Fruit fly (Drosophila melanogaster): Measurements from ENCODE around the gene Faf2.

Gene Faf2

dm6 chr2L:18695404-18695804, 13.1 kb downstream of the Faf2 start, which contains the start of the genes CG10383 and CG10338 (continued):
- peak; percentile 51 for TF ChIP-seq CG11762 (GFP tag; optimal IDR thresholded peaks at IDR 0.05; ENCODE audit: insufficient read depth)
- TF ChIP-seq svp (GFP tag), result peak; percentile 93
- peak; percentile 22 for TF ChIP-seq fd59A (GFP tag; optimal IDR thresholded peaks at IDR 0.05)
- peak; percentile 74 for TF ChIP-seq Hr38 (GFP tag; optimal IDR thresholded peaks at IDR 0.05)
- peak; percentile 86 for TF ChIP-seq Hr4 (GFP tag; optimal IDR thresholded peaks at IDR 0.05)
- peak; percentile 90 for TF ChIP-seq Smox (GFP tag; optimal IDR thresholded peaks at IDR 0.05)
- TF ChIP-seq Eip75B (GFP tag; optimal IDR thresholded peaks at IDR 0.05), result peak; percentile 86
- TF ChIP-seq Eip78C (GFP tag), result peak; percentile 96
- TF ChIP-seq CG34406 (GFP tag; optimal IDR thresholded peaks at IDR 0.05), result peak; percentile 81
- TF ChIP-seq achi (GFP tag; optimal IDR thresholded peaks at IDR 0.05), result peak; percentile 89
- TF ChIP-seq dac (GFP tag; optimal IDR thresholded peaks at IDR 0.05), result peak; percentile 85
- peak; percentile 57 to 64 for TF ChIP-seq salr (GFP tag; optimal IDR thresholded peaks at IDR 0.05)
- peak; percentile 84 for TF ChIP-seq CG15336 (GFP tag; IDR thresholded peaks at IDR 0.05)
- TF ChIP-seq Blimp-1 (GFP tag; optimal IDR thresholded peaks at IDR 0.05), result peak; percentile 96
- TF ChIP-seq vri (GFP tag; optimal IDR thresholded peaks at IDR 0.05), result peak; percentile 75
- peak; percentile 69; the same call in 2 of the 3 replicates for TF ChIP-seq CG8119 (GFP tag; IDR thresholded peaks at IDR 0.05)
- TF ChIP-seq CG6276 (GFP tag; optimal IDR thresholded peaks at IDR 0.05), result no peak
- TF ChIP-seq spab (GFP tag; optimal IDR thresholded peaks at IDR 0.05), result peak; percentile 41
- peak; percentile 77 for TF ChIP-seq CG32006 (GFP tag; optimal IDR thresholded peaks at IDR 0.05)
- TF ChIP-seq acj6 (GFP tag; optimal IDR thresholded peaks at IDR 0.05), result peak; percentile 89
- peak; percentile 30 to 33 for TF ChIP-seq ss (GFP tag; optimal IDR thresholded peaks at IDR 0.05)
- TF ChIP-seq CG6854 (GFP tag; optimal IDR thresholded peaks at IDR 0.05), result peak; percentile 49
- TF ChIP-seq CG6808 (GFP tag; optimal IDR thresholded peaks at IDR 0.05), result no peak
- peak; percentile 89 for TF ChIP-seq Eip93F (GFP tag; optimal IDR thresholded peaks at IDR 0.05)
- TF ChIP-seq esn (GFP tag; optimal IDR thresholded peaks at IDR 0.05), result peak; percentile 88
- peak; percentile 31 for TF ChIP-seq fkh (GFP tag; optimal IDR thresholded peaks at IDR 0.05)
- TF ChIP-seq lz (GFP tag; optimal IDR thresholded peaks at IDR 0.05), result peak; percentile 89
- TF ChIP-seq Met (GFP tag; optimal IDR thresholded peaks at IDR 0.05), result peak; percentile 90
- peak; percentile 95 for TF ChIP-seq CG6163 (GFP tag; IDR thresholded peaks at IDR 0.05)
- peak; percentile 94 for TF ChIP-seq eg (GFP tag; IDR thresholded peaks at IDR 0.05)
- peak; percentile 82 for TF ChIP-seq Lpt (GFP tag; optimal IDR thresholded peaks at IDR 0.05)
- TF ChIP-seq net (GFP tag; optimal IDR thresholded peaks at IDR 0.05), result peak; percentile 83
- peak; percentile 93 for TF ChIP-seq CG31627 (GFP tag; optimal IDR thresholded peaks at IDR 0.05)
- peak; percentile 73 for TF ChIP-seq CG3032 (tag; optimal IDR thresholded peaks at IDR 0.05)
- TF ChIP-seq CG8319 (GFP tag; optimal IDR thresholded peaks at IDR 0.05), result peak; percentile 88
- peak; percentile 86 for TF ChIP-seq CG7368 (GFP tag; optimal IDR thresholded peaks at IDR 0.05)
- peak; percentile 87 for TF ChIP-seq CG11294 (GFP tag; IDR thresholded peaks at IDR 0.05)
- TF ChIP-seq CG1621 (tag; optimal IDR thresholded peaks at IDR 0.05), result peak; percentile 61
- TF ChIP-seq CG9139 (GFP tag; optimal IDR thresholded peaks at IDR 0.05), result no peak
- peak; percentile 86 for TF ChIP-seq Gug (GFP tag; IDR thresholded peaks at IDR 0.05)
- TF ChIP-seq CG6792 (GFP tag; optimal IDR thresholded peaks at IDR 0.05), result peak; percentile 86
- peak; percentile 91 for TF ChIP-seq Sox14 (GFP tag; optimal IDR thresholded peaks at IDR 0.05)

dm6 chr2L:18694724-18695105, 13.8 kb downstream of the Faf2 start:
- peak; percentile 66 for TF ChIP-seq CG32006 (GFP tag; optimal IDR thresholded peaks at IDR 0.05)
- TF ChIP-seq Eip75B (GFP tag; optimal IDR thresholded peaks at IDR 0.05), result peak; percentile 58
- peak; percentile 7 for TF ChIP-seq CG3032 (tag; optimal IDR thresholded peaks at IDR 0.05)
- no peak for TF ChIP-seq Blimp-1 (GFP tag; optimal IDR thresholded peaks at IDR 0.05)
- no peak for TF ChIP-seq CG11294 (GFP tag; IDR thresholded peaks at IDR 0.05)
- peak; percentile 54 for TF ChIP-seq esn (GFP tag; optimal IDR thresholded peaks at IDR 0.05)
- peak; percentile 39 for TF ChIP-seq CG31627 (GFP tag; optimal IDR thresholded peaks at IDR 0.05)
- peak; percentile 48 for TF ChIP-seq achi (GFP tag; optimal IDR thresholded peaks at IDR 0.05)
- peak; percentile 73 for TF ChIP-seq acj6 (GFP tag; optimal IDR thresholded peaks at IDR 0.05)
- no peak for TF ChIP-seq CG6276 (GFP tag; optimal IDR thresholded peaks at IDR 0.05)
- no peak for TF ChIP-seq dac (GFP tag; optimal IDR thresholded peaks at IDR 0.05)
- no peak for TF ChIP-seq CG8319 (GFP tag; optimal IDR thresholded peaks at IDR 0.05)
- TF ChIP-seq spab (GFP tag; optimal IDR thresholded peaks at IDR 0.05), result no peak
- TF ChIP-seq pdm3 (GFP tag; optimal IDR thresholded peaks at IDR 0.05), result peak; percentile 63
- peak; percentile 43 for TF ChIP-seq CG3919 (GFP tag; optimal IDR thresholded peaks at IDR 0.05)
- peak; percentile 43 for TF ChIP-seq net (GFP tag; optimal IDR thresholded peaks at IDR 0.05)
- no peak for TF ChIP-seq svp (GFP tag)
- TF ChIP-seq Sox14 (GFP tag; optimal IDR thresholded peaks at IDR 0.05), result peak; percentile 51
- peak; percentile 53 for TF ChIP-seq CG10631 (GFP tag; optimal IDR thresholded peaks at IDR 0.05)
- TF ChIP-seq CG16779 (tag; optimal IDR thresholded peaks at IDR 0.05), result no peak
- peak; percentile 56 for TF ChIP-seq CG6792 (GFP tag; optimal IDR thresholded peaks at IDR 0.05)
- peak; percentile 58 for TF ChIP-seq Ets96B (tag; optimal IDR thresholded peaks at IDR 0.05)
- TF ChIP-seq CG6163 (GFP tag; IDR thresholded peaks at IDR 0.05), result peak; percentile 84
- peak; percentile 24 for TF ChIP-seq CG4318 (GFP tag; optimal IDR thresholded peaks at IDR 0.05)
- peak; percentile 59 for TF ChIP-seq CG15336 (GFP tag; IDR thresholded peaks at IDR 0.05)
- TF ChIP-seq CG8119 (GFP tag; IDR thresholded peaks at IDR 0.05), result peak; percentile 77
- TF ChIP-seq CG6808 (GFP tag; optimal IDR thresholded peaks at IDR 0.05), result no peak
- peak; percentile 39 for TF ChIP-seq Smox (GFP tag; optimal IDR thresholded peaks at IDR 0.05)
